Worm (Caenorhabditis elegans) whole organism, L4 larva: ENCODE results near the gene ctg-2.

Experiments
- F49E8.2 ChIP-seq: sonication (generic microtip); optimal IDR thresholded peaks from 2 replicates; lab custom pipeline; 2016; ENCODE audit warnings: missing compliant biosample characterization, mild to moderate bottlenecking, missing genetic modification characterization, borderline replicate concordance
- aha-1 ChIP-seq: fragments of 150-350 bp; peaks from one replicate; lab custom pipeline; 2014; ENCODE audit warnings: missing biosample characterization, missing genetic modification characterization
- ama-1 ChIP-seq: fragments of 150-350 bp; optimal IDR thresholded peaks from 2 replicates; lab custom pipeline; 2014; ENCODE audit warnings: inconsistent platforms, mixed read lengths
- dve-1 ChIP-seq: sonication (generic microtip); optimal IDR thresholded peaks from 2 replicates; lab custom pipeline; 2017; ENCODE audit warnings: antibody characterized with exemption, mild to moderate bottlenecking, missing genetic modification characterization, missing compliant biosample characterization; ENCODE audit not compliant: insufficient read depth
- nhr-237 ChIP-seq: sonication (generic microtip); optimal IDR thresholded peaks from 2 replicates; lab custom pipeline; 2017; ENCODE audit warnings: missing biosample characterization, missing genetic modification characterization
- nhr-76 ChIP-seq: fragments of 150-350 bp; optimal IDR thresholded peaks from 2 replicates; lab custom pipeline; 2014; ENCODE audit warnings: missing biosample characterization, missing genetic modification characterization
- pha-4 ChIP-seq, 2 experiments: fragments of 150-350 bp in 1 of 2; fragments of 200-800 bp in 1 of 2; sonication (Bioruptor generic) in 1 of 2; IDR thresholded peaks in 1 of 2; optimal IDR thresholded peaks in 1 of 2; 2 replicates each; pipeline versions ENCODE4 v1.3.6 to Lab custom; 2014 to 2022; ENCODE audit warnings: missing genetic modification characterization in 2 of 2, missing genetic modification reagents in 2 of 2, missing biosample characterization in 1 of 2, missing compliant biosample characterization in 1 of 2
- php-3 ChIP-seq: fragments of 200-800 bp; sonication (Bioruptor generic); IDR thresholded peaks from 2 replicates; pipeline ENCODE4 v1.3.6; 2022; ENCODE audit warnings: missing genetic modification reagents, missing genetic modification characterization, missing compliant biosample characterization
- unc-62 ChIP-seq, 3 experiments: fragments of 150-350 bp in 1 of 3; sonication (generic microtip); optimal IDR thresholded peaks in 2 of 3; peaks in 1 of 3; 1 replicate in 1 of 3; 2 replicates in 2 of 3; lab custom pipeline; 2014 to 2017; ENCODE audit warnings: missing biosample characterization in 3 of 3, missing genetic modification characterization in 3 of 3, missing genetic modification reagents in 3 of 3, missing genotype in 1 of 3

- TF ChIP-seq ama-1 (lab: Kevin White, UChicago) (no peak), F49E8.2 (tag; lab: Kevin White, UChicago) (no peak), unc-62 (GFP tag; optimal IDR thresholded peaks at IDR 0.05 in 1 of 2; lab: Kevin White, UChicago) (no peak), unc-62 (tag; optimal IDR thresholded peaks at IDR 0.05; lab: Kevin White, UChicago) (no peak), nhr-237 (no peak), dve-1 (tag; lab: Kevin White, UChicago) (no peak), php-3 (no peak), nhr-76 (tag; lab: Kevin White, UChicago) (no peak), aha-1 (tag; lab: Kevin White, UChicago) (no peak), pha-4 (GFP tag; IDR thresholded peaks at IDR 0.05; lab: Robert Waterston, UW) (no peak), pha-4 (tag; optimal IDR thresholded peaks at IDR 0.05; lab: Kevin White, UChicago) (no peak)
Observed at ce11 chrII:8515521-8515920, 667 bp downstream of the ctg-2 start.
